Fruit fly (Drosophila melanogaster): ENCODE results near the gene CG33203.

DNA sequence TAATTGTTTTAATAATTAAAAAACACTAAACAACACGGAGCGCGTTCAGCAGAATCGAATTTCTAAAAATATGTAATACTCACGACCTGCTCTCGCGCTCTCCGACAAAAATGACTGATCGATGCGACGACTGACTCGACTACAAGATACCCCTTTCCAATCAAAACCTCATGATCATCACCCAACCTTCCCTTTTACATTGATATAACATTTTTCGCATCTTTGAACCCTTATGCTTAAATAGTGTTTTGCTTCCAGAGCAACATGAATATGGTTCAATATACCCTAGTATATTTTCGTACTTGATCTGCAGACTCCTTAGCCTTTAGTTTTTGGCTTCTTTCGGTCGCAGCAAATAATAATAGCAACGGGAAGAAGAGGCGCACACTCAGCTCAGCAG is 24.2 kb upstream of the CG33203 start:
- TF ChIP-seq dsf (GFP tag; optimal IDR thresholded peaks at IDR 0.05; ENCODE audit: borderline replicate concordance) (no peak), Abd-B (GFP tag; optimal IDR thresholded peaks at IDR 0.05) (no peak), h (GFP tag; optimal IDR thresholded peaks at IDR 0.05) (no peak), Hr83 (GFP tag; optimal IDR thresholded peaks at IDR 0.05; ENCODE audit: poor library complexity, severe bottlenecking) (no peak), HLH106 (tag; optimal IDR thresholded peaks at IDR 0.05) (no peak), sv (GFP tag; optimal IDR thresholded peaks at IDR 0.05) (peak; percentile 46)
